Fruit fly (Drosophila melanogaster) whole organism, embryonic: Measurements from ENCODE around the gene CG14131.
A peak's percentile ranks its signal among the peaks of the same experiment; 100 is the strongest.

Experiments
- BEAF-32 ChIP-seq: fragments of 200-800 bp; sonication (Bioruptor generic); optimal IDR thresholded peaks from 3 replicates; lab custom pipeline; 2017; ENCODE audit warnings: missing biosample characterization, missing genetic modification characterization, mild to moderate bottlenecking, moderate library complexity, missing genetic modification reagents
- Bgb ChIP-seq: fragments of 200-800 bp; sonication (Bioruptor generic); IDR thresholded peaks from 2 replicates; pipeline ENCODE4 v1.3.6; 2022; ENCODE audit warnings: missing biosample characterization, missing genetic modification characterization; ENCODE audit not compliant: partially characterized antibody
- CG12391 ChIP-seq: fragments of 200-800 bp; sonication (Bioruptor generic); optimal IDR thresholded peaks from 3 replicates; lab custom pipeline; 2018; ENCODE audit warnings: missing biosample characterization, mild to moderate bottlenecking, missing genetic modification characterization, moderate library complexity
- CG12769 ChIP-seq: fragments of 200-800 bp; sonication (Bioruptor generic); optimal IDR thresholded peaks from 2 replicates; lab custom pipeline; 2019; ENCODE audit warnings: missing biosample characterization, mild to moderate bottlenecking, missing genetic modification characterization, moderate library complexity
- CG14441 ChIP-seq: fragments of 200-800 bp; sonication (Bioruptor generic); IDR thresholded peaks from 2 replicates; pipeline ENCODE4 v1.3.6; 2022; ENCODE audit warnings: missing biosample characterization, missing genetic modification characterization
- CG15073 ChIP-seq: fragments of 200-800 bp; sonication (Bioruptor generic); optimal IDR thresholded peaks from 2 replicates; lab custom pipeline; 2016; ENCODE audit warnings: missing biosample characterization, missing genetic modification characterization
- CG15696 ChIP-seq: fragments of 200-800 bp; sonication (Bioruptor generic); optimal IDR thresholded peaks from 2 replicates; lab custom pipeline; 2019; ENCODE audit warnings: missing biosample characterization, mild to moderate bottlenecking, missing genetic modification characterization, moderate library complexity
- CG17612 ChIP-seq: fragments of 200-800 bp; sonication (Bioruptor generic); IDR thresholded peaks from 2 replicates; pipeline ENCODE4 v1.3.6; 2022; ENCODE audit warnings: missing biosample characterization, missing genetic modification characterization
- CG30403 ChIP-seq: fragments of 200-800 bp; sonication (Bioruptor generic); optimal IDR thresholded peaks from 3 replicates; lab custom pipeline; 2016; ENCODE audit warnings: missing biosample characterization, missing genetic modification characterization
- CG32772 ChIP-seq: fragments of 200-800 bp; sonication (Bioruptor generic); IDR thresholded peaks from 2 replicates; pipeline ENCODE4 v1.3.6; 2022; ENCODE audit warnings: missing biosample characterization, missing genetic modification characterization
- CG3281 ChIP-seq: fragments of 200-800 bp; sonication (Bioruptor generic); optimal IDR thresholded peaks from 3 replicates; lab custom pipeline; 2017; ENCODE audit warnings: missing biosample characterization, mild to moderate bottlenecking, missing genetic modification characterization
- CG33557 ChIP-seq: fragments of 200-800 bp; sonication (Bioruptor generic); optimal IDR thresholded peaks from 2 replicates; lab custom pipeline; 2019; ENCODE audit warnings: missing biosample characterization, mild to moderate bottlenecking, missing genetic modification characterization, moderate library complexity
- CG3838 ChIP-seq: fragments of 200-800 bp; sonication (Bioruptor generic); optimal IDR thresholded peaks from 3 replicates; lab custom pipeline; 2016; ENCODE audit warnings: missing biosample characterization, missing genetic modification characterization
- CG4424 ChIP-seq: fragments of 200-800 bp; sonication (Bioruptor generic); optimal IDR thresholded peaks from 3 replicates; lab custom pipeline; 2016; ENCODE audit warnings: missing biosample characterization, missing genetic modification characterization
- CG4617 ChIP-seq: fragments of 200-800 bp; sonication (Bioruptor generic); optimal IDR thresholded peaks from 3 replicates; lab custom pipeline; 2016; ENCODE audit warnings: missing biosample characterization, missing genetic modification characterization, borderline replicate concordance
- CG4730 ChIP-seq: fragments of 200-800 bp; sonication (Bioruptor generic); IDR thresholded peaks from 2 replicates; pipeline ENCODE4 v1.3.6; 2022; ENCODE audit warnings: missing biosample characterization, missing genetic modification characterization
- CG9932 ChIP-seq: fragments of 200-800 bp; sonication (Bioruptor generic); IDR thresholded peaks from 2 replicates; pipeline ENCODE4 v1.3.6; 2022; ENCODE audit warnings: missing biosample characterization, missing genetic modification characterization
- CHES-1-like ChIP-seq: fragments of 200-800 bp; sonication (Bioruptor generic); optimal IDR thresholded peaks from 2 replicates; lab custom pipeline; 2016; ENCODE audit warnings: missing biosample characterization, missing genetic modification characterization
- Gsc ChIP-seq: fragments of 200-800 bp; sonication (Bioruptor generic); IDR thresholded peaks from 2 replicates; pipeline ENCODE4 v1.3.6; 2022; ENCODE audit warnings: missing biosample characterization, missing genetic modification characterization
- Gug ChIP-seq: fragments of 200-800 bp; sonication (Bioruptor generic); IDR thresholded peaks from 4 replicates; pipeline ENCODE4 v1.3.6; 2022; ENCODE audit warnings: missing biosample characterization, missing genetic modification characterization
- HLH4C ChIP-seq: fragments of 200-800 bp; sonication (Bioruptor generic); IDR thresholded peaks from 3 replicates; pipeline ENCODE4 v1.3.6; 2022; ENCODE audit warnings: missing biosample characterization, missing genetic modification characterization; ENCODE audit not compliant: partially characterized antibody
- MBD-R2 ChIP-seq: fragments of 200-800 bp; sonication (Bioruptor generic); IDR thresholded peaks from 2 replicates; pipeline ENCODE4 v1.3.6; 2022; ENCODE audit warnings: missing biosample characterization, missing genetic modification characterization
- Med ChIP-seq: fragments of 200-800 bp; sonication (Bioruptor generic); peaks from one replicate; lab custom pipeline; 2016; ENCODE audit warnings: missing biosample characterization, missing genetic modification characterization, mild to moderate bottlenecking, inconsistent platforms, moderate library complexity
- NFAT ChIP-seq: fragments of 200-800 bp; sonication (Bioruptor generic); IDR thresholded peaks from 2 replicates; pipeline ENCODE4 v1.3.6; 2022; ENCODE audit warnings: missing biosample characterization, missing genetic modification characterization
- Opbp ChIP-seq: fragments of 200-800 bp; sonication (Bioruptor generic); IDR thresholded peaks from 3 replicates; pipeline ENCODE4 v1.3.6; 2022; ENCODE audit warnings: missing biosample characterization, missing genetic modification characterization; ENCODE audit not compliant: partially characterized antibody
- Rfx ChIP-seq: fragments of 200-800 bp; sonication (Bioruptor generic); IDR thresholded peaks from 2 replicates; pipeline ENCODE4 v1.3.6; 2022; ENCODE audit warnings: missing biosample characterization, missing genetic modification characterization
- Tbp ChIP-seq: fragments of >200 bp; optimal IDR thresholded peaks from 2 replicates; lab custom pipeline; 2018; ENCODE audit warnings: missing biosample characterization, missing genetic modification characterization
- bbx ChIP-seq: fragments of 200-800 bp; sonication (Bioruptor generic); IDR thresholded peaks from 2 replicates; pipeline ENCODE4 v1.3.6; 2022; ENCODE audit warnings: missing biosample characterization, missing genetic modification characterization; ENCODE audit not compliant: partially characterized antibody
- btn ChIP-seq: fragments of 200-800 bp; sonication (Bioruptor generic); optimal IDR thresholded peaks from 2 replicates; lab custom pipeline; 2016; ENCODE audit warnings: missing biosample characterization, missing genetic modification characterization
- chinmo ChIP-seq: fragments of 200-800 bp; sonication (Bioruptor generic); IDR thresholded peaks from 4 replicates; pipeline ENCODE4 v1.3.6; 2022; ENCODE audit warnings: missing biosample characterization, missing genetic modification characterization; ENCODE audit not compliant: partially characterized antibody
- ci ChIP-seq: fragments of 200-800 bp; sonication (Bioruptor generic); IDR thresholded peaks from 3 replicates; pipeline ENCODE4 v1.3.6; 2022; ENCODE audit warnings: missing biosample characterization, missing genetic modification characterization
- corto ChIP-seq: fragments of 200-800 bp; sonication (Bioruptor generic); optimal IDR thresholded peaks from 2 replicates; lab custom pipeline; 2016; ENCODE audit warnings: missing biosample characterization, mild to moderate bottlenecking, missing genetic modification characterization, moderate library complexity
- dysf ChIP-seq: fragments of 200-800 bp; sonication (Bioruptor generic); IDR thresholded peaks from 3 replicates; pipeline ENCODE4 v1.3.6; 2022; ENCODE audit warnings: missing biosample characterization, missing genetic modification characterization
- ems ChIP-seq: fragments of 200-800 bp; sonication (Bioruptor generic); optimal IDR thresholded peaks from 3 replicates; lab custom pipeline; 2016; ENCODE audit warnings: missing biosample characterization, missing genetic modification characterization
- esg ChIP-seq: fragments of 200-800 bp; sonication (Bioruptor generic); conservative IDR thresholded peaks from 2 replicates; pipeline ENCODE4 v1.3.6; 2022; ENCODE audit warnings: missing biosample characterization, missing genetic modification characterization
- fd96Cb ChIP-seq: fragments of 200-800 bp; sonication (Bioruptor generic); optimal IDR thresholded peaks from 2 replicates; lab custom pipeline; 2018; ENCODE audit warnings: missing biosample characterization, mild to moderate bottlenecking, missing genetic modification characterization, moderate library complexity
- gcm ChIP-seq: fragments of 200-800 bp; sonication (Bioruptor generic); optimal IDR thresholded peaks from 2 replicates; lab custom pipeline; 2019; ENCODE audit warnings: missing biosample characterization, mild to moderate bottlenecking, missing genetic modification characterization, moderate library complexity
- lbe ChIP-seq: fragments of 200-800 bp; sonication (Bioruptor generic); optimal IDR thresholded peaks from 2 replicates; lab custom pipeline; 2016; ENCODE audit warnings: missing biosample characterization, mild to moderate bottlenecking, missing genetic modification characterization
- onecut ChIP-seq: fragments of 200-800 bp; sonication (Bioruptor generic); IDR thresholded peaks from 2 replicates; pipeline ENCODE4 v1.3.6; 2022; ENCODE audit warnings: missing biosample characterization, missing genetic modification characterization
- pzg ChIP-seq: fragments of 200-800 bp; sonication (Bioruptor generic); optimal IDR thresholded peaks from 3 replicates; lab custom pipeline; 2018; ENCODE audit warnings: missing biosample characterization, mild to moderate bottlenecking, missing genetic modification characterization, moderate library complexity
- sc ChIP-seq, 3 experiments: fragments of >200 bp in 2 of 3; fragments of 200-800 bp in 1 of 3; sonication (Bioruptor generic) in 1 of 3; optimal IDR thresholded peaks; 2 replicates in 2 of 3; 3 replicates in 1 of 3; lab custom pipeline; 2017; ENCODE audit warnings: mild to moderate bottlenecking in 1 of 3, missing biosample characterization in 1 of 3, missing genetic modification characterization in 1 of 3, missing genetic modification reagents in 1 of 3
- stc ChIP-seq: fragments of 200-800 bp; sonication (Bioruptor generic); IDR thresholded peaks from 2 replicates; pipeline ENCODE4 v1.3.6; 2022; ENCODE audit warnings: missing biosample characterization, missing genetic modification characterization
- sug ChIP-seq: fragments of 200-800 bp; optimal IDR thresholded peaks from 2 replicates; lab custom pipeline; 2019; ENCODE audit warnings: missing biosample characterization, mild to moderate bottlenecking, missing genetic modification characterization, moderate library complexity
- ttk ChIP-seq: fragments of 200-800 bp; sonication (Bioruptor generic); IDR thresholded peaks from 2 replicates; pipeline ENCODE4 v2.1.2; 2022; ENCODE audit warnings: missing biosample characterization, missing genetic modification characterization
- twi ChIP-seq: fragments of 200-800 bp; optimal IDR thresholded peaks from 2 replicates; lab custom pipeline; 2019; ENCODE audit warnings: missing biosample characterization, mild to moderate bottlenecking, missing genetic modification characterization, moderate library complexity
- tx ChIP-seq: fragments of 200-800 bp; sonication (Bioruptor generic); optimal IDR thresholded peaks from 2 replicates; lab custom pipeline; 2016; ENCODE audit warnings: missing biosample characterization, missing genetic modification characterization
- wek ChIP-seq: fragments of 200-800 bp; sonication (Bioruptor generic); optimal IDR thresholded peaks from 3 replicates; lab custom pipeline; 2018; ENCODE audit warnings: missing biosample characterization, mild to moderate bottlenecking, missing genetic modification characterization, moderate library complexity

CG14131 gene

dm6 chr3L:11821723-11822445 is 45.0 kb downstream of the CG14131 start, which contains the start of the genes CG11597 and CG5946 (continued):
- TF ChIP-seq Gsc (GFP tag; lab: Robert Waterston, UW) (no peak), fd96Cb (tag; lab: Kevin White, UChicago) (no peak), CG4617 (GFP tag; lab: Kevin White, UChicago) (peak; percentile 11), BEAF-32 (no peak), stc (GFP tag; lab: Robert Waterston, UW) (no peak), esg (no peak), Med (peak; percentile 73), CG4424 (GFP tag; lab: Kevin White, UChicago) (no peak), twi (no peak), CHES-1-like (no peak), Opbp (GFP tag; lab: Robert Waterston, UW) (peak; percentile 21; the same call in 1 of the 3 replicates), chinmo (peak; percentile 8; the same call in 1 of the 4 replicates), CG15073 (GFP tag; lab: Kevin White, UChicago) (no peak), Rfx (GFP tag; lab: Robert Waterston, UW) (0 out of 2 replicates have a peak, but pooled peaks have one; percentile 6), HLH4C (no peak), CG32772 (GFP tag; lab: Robert Waterston, UW) (no peak), Gug (peak; percentile 22; the same call in 1 of the 4 replicates), ttk (GFP tag; lab: Robert Waterston, UW) (no peak; the same call in 1 of the 2 replicates), ci (GFP tag; lab: Robert Waterston, UW) (peak; percentile 6; the same call in 1 of the 3 replicates), CG14441 (GFP tag; lab: Robert Waterston, UW) (no peak), pzg (peak; percentile 29), Bgb (peak; percentile 20; the same call in 1 of the 2 replicates), lbe (peak; percentile 7), wek (GFP tag; lab: Kevin White, UChicago) (peak; percentile 27), CG3838 (GFP tag; lab: Kevin White, UChicago) (no peak), gcm (GFP tag; lab: Kevin White, UChicago) (peak; percentile 1), CG33557 (GFP tag; lab: Kevin White, UChicago) (no peak), CG3281 (GFP tag; lab: Kevin White, UChicago) (no peak), onecut (GFP tag; lab: Robert Waterston, UW) (peak; percentile 45), CG15696 (tag; lab: Kevin White, UChicago) (no peak), CG30403 (GFP tag; lab: Kevin White, UChicago) (no peak)

- TF ChIP-seq tx (GFP tag; lab: Kevin White, UChicago) (no peak), Gsc (GFP tag; lab: Robert Waterston, UW) (no peak), CG4424 (GFP tag; lab: Kevin White, UChicago) (peak; percentile 60), CG9932 (peak; percentile 75), sc (optimal IDR thresholded peaks at IDR 0.05; lab: Kevin White, UChicago) (no peak), sc (GFP tag; optimal IDR thresholded peaks at IDR 0.05; lab: Kevin White, UChicago) (no peak), bbx (GFP tag; lab: Robert Waterston, UW) (peak; percentile 95), NFAT (peak; percentile 83), CG17612 (GFP tag; lab: Robert Waterston, UW) (no peak), dysf (GFP tag; lab: Robert Waterston, UW) (peak; percentile 80; the same call in 2 of the 3 replicates), sug (peak; percentile 33), CG4730 (GFP tag; lab: Robert Waterston, UW) (0 out of 2 replicates have a peak, but pooled peaks have one; percentile 9), Tbp (GFP tag; lab: Kevin White, UChicago) (no peak), corto (peak; percentile 38), CG12769 (tag; lab: Kevin White, UChicago) (no peak), btn (GFP tag; lab: Kevin White, UChicago) (no peak), ems (GFP tag; lab: Kevin White, UChicago) (peak; percentile 60), CG12391 (tag; lab: Kevin White, UChicago) (peak; percentile 45), MBD-R2 (GFP tag; lab: Robert Waterston, UW) (peak; percentile 37)
Measured at dm6 chr3L:11822446-11823334, 45.8 kb downstream of the CG14131 start, which contains the start of gene RpL10Ab. Gene RpL10Ab, plus strand, starts transcription at chr3L:11822851.
